Fruit fly (Drosophila melanogaster) S2 (cell line): ENCODE data around the gene CG8960.

Source experiments
- CG8478 ChIP-seq: fragments of >200 bp; optimal IDR thresholded peaks from 2 replicates; lab custom pipeline; 2018
- CTCF ChIP-seq, 2 experiments: fragments of >200 bp; optimal IDR thresholded peaks; 2 replicates each; lab custom pipeline; 2018

CG8960 gene

dm6 chr3L:2170885-2171526 lies 25.8 kb upstream of the CG8960 start, which contains the start of gene CG5704:
TSS of gene CG5704 (minus strand) at chr3L:2170971.
- no peak for TF ChIP-seq CTCF (optimal IDR thresholded peaks at IDR 0.05; lab: Kevin White, UChicago)

- no peak for TF ChIP-seq CG8478
- no peak for TF ChIP-seq CTCF (optimal IDR thresholded peaks at IDR 0.05; lab: Kevin White, UChicago)
Observed at dm6 chr3L:2174232-2174631, 22.6 kb upstream of the CG8960 start, which contains the start of gene CG15820. TSS of gene CG15820 (minus strand) at chr3L:2174332.

dm6 chr3L:2185630-2186029 lies 11.2 kb upstream of the CG8960 start, which contains the start of gene CG13810:
TSS of gene CG13810 (plus strand) at chr3L:2185930.
- TF ChIP-seq CG8478 (no peak), CTCF (optimal IDR thresholded peaks at IDR 0.05; lab: Kevin White, UChicago) (no peak)

- TF ChIP-seq CG8478 (no peak), CTCF (optimal IDR thresholded peaks at IDR 0.05; lab: Kevin White, UChicago) (no peak)
Observed at dm6 chr3L:2191512-2191911, 5.3 kb upstream of the CG8960 start.

- no peak for TF ChIP-seq CTCF (optimal IDR thresholded peaks at IDR 0.05; lab: Kevin White, UChicago)
- peak; percentile 16 for TF ChIP-seq CG8478
Observed at dm6 chr3L:2191994-2192450, 4.8 kb upstream of the CG8960 start, which contains the start of gene CG5707. TSS of gene CG5707 (minus strand) at chr3L:2192221.

- no peak for TF ChIP-seq CG8478
- no peak for TF ChIP-seq CTCF (optimal IDR thresholded peaks at IDR 0.05; lab: Kevin White, UChicago)
Observed at dm6 chr3L:2212403-2212802, 15.6 kb downstream of the CG8960 start, which contains the start of gene CG15878. TSS of gene CG15878 (minus strand) at chr3L:2212503.

- TF ChIP-seq CG8478 (no peak), CTCF (optimal IDR thresholded peaks at IDR 0.05; lab: Kevin White, UChicago) (peak; percentile 40 to 61)
Observed at dm6 chr3L:2228367-2229171, 31.8 kb downstream of the CG8960 start.

- TF ChIP-seq CG8478, result no peak
- peak in 1 of 2 experiments; percentile 47 for TF ChIP-seq CTCF (optimal IDR thresholded peaks at IDR 0.05; lab: Kevin White, UChicago)
Observed at dm6 chr3L:2229172-2229696, 32.4 kb downstream of the CG8960 start, which contains the start of gene Oseg2. TSS of gene Oseg2 (plus strand) at chr3L:2229646.

dm6 chr3L:2237034-2237433 lies 40.2 kb downstream of the CG8960 start, which contains the start of gene CG9018:
TSS of gene CG9018 (minus strand) at chr3L:2237076.
- TF ChIP-seq CG8478, result no peak
- peak; percentile 91 for TF ChIP-seq CTCF (optimal IDR thresholded peaks at IDR 0.05; lab: Kevin White, UChicago)

dm6 chr3L:2237543-2238233 lies 40.9 kb downstream of the CG8960 start, which contains the start of gene ACXD:
TSS of gene ACXD (plus strand) at chr3L:2237608.
- TF ChIP-seq CTCF (optimal IDR thresholded peaks at IDR 0.05; lab: Kevin White, UChicago), result no peak
- no peak for TF ChIP-seq CG8478

- TF ChIP-seq CG8478 (no peak), CTCF (optimal IDR thresholded peaks at IDR 0.05; lab: Kevin White, UChicago) (peak; percentile 44 to 54)
Observed at dm6 chr3L:2243846-2244528, 47.2 kb downstream of the CG8960 start, which contains the start of gene CG32301. TSS of gene CG32301 (plus strand) at chr3L:2244478.
